Fruit fly (Drosophila melanogaster): ENCODE data around the gene Lamtor4.

- TF ChIP-seq CG7368 (GFP tag; optimal IDR thresholded peaks at IDR 0.05), result no peak
- TF ChIP-seq CG11294 (GFP tag; IDR thresholded peaks at IDR 0.05), result no peak
- TF ChIP-seq CG8319 (GFP tag; optimal IDR thresholded peaks at IDR 0.05), result no peak
- TF ChIP-seq OdsH (GFP tag; optimal IDR thresholded peaks at IDR 0.05), result no peak
- TF ChIP-seq CG3032 (tag; optimal IDR thresholded peaks at IDR 0.05), result no peak
These were observed 25.4 kb upstream of the Lamtor4 start for dm6 chr3L:3871284-3871683.
